Worm (Caenorhabditis elegans) whole organism, young adult: Measurements from ENCODE around the gene ifc-2.

Experiments
- F57A8.1 ChIP-seq: fragments of 200-800 bp; sonication (Bioruptor generic); optimal IDR thresholded peaks from 2 replicates; lab custom pipeline; 2018; ENCODE audit warnings: mild to moderate bottlenecking, missing genetic modification characterization, moderate library complexity, missing compliant biosample characterization
- Y53G8AR.9 ChIP-seq: fragments of 200-800 bp; sonication (Bioruptor generic); conservative IDR thresholded peaks from 2 replicates; pipeline ENCODE4 v1.3.6; 2022; ENCODE audit warnings: missing genetic modification reagents, missing genetic modification characterization, missing compliant biosample characterization
- ceh-100 ChIP-seq: fragments of 200-800 bp; sonication (Bioruptor generic); IDR thresholded peaks from 2 replicates; pipeline ENCODE4 v1.3.6; 2022; ENCODE audit warnings: missing genetic modification reagents, missing genetic modification characterization, missing compliant biosample characterization
- die-1 ChIP-seq: sonication (generic microtip); optimal IDR thresholded peaks from 2 replicates; lab custom pipeline; 2016; ENCODE audit warnings: missing genotype, mild to moderate bottlenecking, missing genetic modification characterization, missing compliant biosample characterization
- nfya-1 ChIP-seq: sonication (generic microtip); optimal IDR thresholded peaks from 2 replicates; lab custom pipeline; 2017; ENCODE audit warnings: antibody characterized with exemption, missing compliant biosample characterization, missing genetic modification characterization, borderline replicate concordance; ENCODE audit not compliant: insufficient read depth
- pha-4 ChIP-seq: fragments of 150-350 bp; sonication (generic microtip); optimal IDR thresholded peaks from 2 replicates; lab custom pipeline; 2014; ENCODE audit warnings: missing biosample characterization, missing genetic modification reagents, missing genetic modification characterization
- snpc-3.4 ChIP-seq: sonication (generic microtip); optimal IDR thresholded peaks from 2 replicates; lab custom pipeline; 2017; ENCODE audit warnings: missing genetic modification characterization, mild to moderate bottlenecking, missing compliant biosample characterization, antibody characterized with exemption, moderate library complexity, missing genotype, missing genetic modification reagents
- snpc-4 ChIP-seq, 5 experiments: fragments of 150-350 bp in 1 of 5; sonication (generic microtip) in 4 of 5; optimal IDR thresholded peaks; 2 replicates each; lab custom pipeline; 2014 to 2018; ENCODE audit warnings: missing genetic modification characterization in 5 of 5, missing biosample characterization in 3 of 5, antibody characterized with exemption in 2 of 5, mild to moderate bottlenecking in 2 of 5, missing compliant biosample characterization in 2 of 5, missing genotype in 2 of 5, moderate library complexity in 2 of 5, missing genetic modification reagents in 1 of 5
- unc-130 ChIP-seq: sonication (generic microtip); optimal IDR thresholded peaks from 2 replicates; lab custom pipeline; 2016; ENCODE audit warnings: missing genetic modification reagents, missing genetic modification characterization, missing compliant biosample characterization

DNA sequence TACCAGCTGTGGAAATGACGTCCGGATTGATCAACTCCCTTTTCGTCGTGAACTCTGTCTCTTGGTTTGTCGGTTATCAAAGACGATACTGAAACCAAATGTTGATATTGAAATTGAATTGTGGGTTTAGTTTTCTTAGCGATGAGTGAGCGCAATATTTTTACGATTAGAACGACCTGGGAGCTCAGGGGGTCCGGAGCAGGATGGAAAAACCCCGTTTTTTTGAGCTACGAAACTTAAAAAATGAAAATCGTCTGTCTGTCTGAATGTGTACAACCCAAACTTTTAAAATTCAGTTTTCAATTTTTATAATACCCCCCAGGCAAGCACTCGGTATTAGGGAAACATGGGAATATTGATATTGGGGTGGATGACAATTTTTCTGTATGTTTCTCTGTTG is 11.9 kb downstream of the ifc-2 start:
- TF ChIP-seq Y53G8AR.9 (GFP tag; lab: Robert Waterston, UW) (no peak), ceh-100 (GFP tag; lab: Robert Waterston, UW) (no peak), unc-130 (no peak), pha-4 (no peak), snpc-4 (GFP tag; optimal IDR thresholded peaks at IDR 0.05; lab: Kevin White, UChicago) (no peak), snpc-4 (tag; optimal IDR thresholded peaks at IDR 0.05; lab: Kevin White, UChicago) (no peak), snpc-3.4 (no peak), nfya-1 (no peak), F57A8.1 (GFP tag; lab: Kevin White, UChicago) (no peak), die-1 (tag; lab: Kevin White, UChicago) (no peak)
